Fruit fly (Drosophila melanogaster) whole organism, embryonic: ENCODE measurements around the gene CG3306.

Experiments used
- Atf3 ChIP-seq: fragments of 200-800 bp; sonication (Bioruptor generic); optimal IDR thresholded peaks from 3 replicates; lab custom pipeline; 2016; ENCODE audit warnings: missing biosample characterization, missing genetic modification characterization
- Atf6 ChIP-seq: fragments of 200-800 bp; sonication (Bioruptor generic); IDR thresholded peaks from 2 replicates; pipeline ENCODE4 v1.3.6; 2022; ENCODE audit warnings: missing biosample characterization, missing genetic modification characterization
- B-H1 ChIP-seq: fragments of 200-800 bp; sonication (Bioruptor generic); IDR thresholded peaks from 3 replicates; pipeline ENCODE4 v1.3.6; 2022; ENCODE audit warnings: missing biosample characterization, missing genetic modification characterization
- CG10209 ChIP-seq: fragments of 200-800 bp; sonication (Bioruptor generic); optimal IDR thresholded peaks from 3 replicates; lab custom pipeline; 2017; ENCODE audit warnings: missing biosample characterization, mild to moderate bottlenecking, missing genetic modification characterization, missing genetic modification reagents
- CG11695 ChIP-seq: fragments of 200-800 bp; sonication (Bioruptor generic); IDR thresholded peaks from 3 replicates; pipeline ENCODE4 v1.3.6; 2022; ENCODE audit warnings: missing biosample characterization, missing genetic modification characterization
- CG12391 ChIP-seq: fragments of 200-800 bp; sonication (Bioruptor generic); optimal IDR thresholded peaks from 3 replicates; lab custom pipeline; 2018; ENCODE audit warnings: missing biosample characterization, mild to moderate bottlenecking, missing genetic modification characterization, moderate library complexity
- CG12744 ChIP-seq: fragments of 200-800 bp; sonication (Bioruptor generic); optimal IDR thresholded peaks from 2 replicates; lab custom pipeline; 2016; ENCODE audit warnings: missing biosample characterization, missing genetic modification characterization
- CG13123 ChIP-seq: fragments of 200-800 bp; sonication (Bioruptor generic); optimal IDR thresholded peaks from 2 replicates; lab custom pipeline; 2016; ENCODE audit warnings: missing biosample characterization, missing genetic modification characterization
- CG13296 ChIP-seq: fragments of 200-800 bp; sonication (Bioruptor generic); optimal IDR thresholded peaks from 3 replicates; lab custom pipeline; 2018; ENCODE audit warnings: missing biosample characterization, mild to moderate bottlenecking, missing genetic modification characterization
- CG14710 ChIP-seq: fragments of 200-800 bp; sonication (Bioruptor generic); optimal IDR thresholded peaks from 3 replicates; lab custom pipeline; 2019; ENCODE audit warnings: missing biosample characterization, mild to moderate bottlenecking, missing genetic modification characterization, moderate library complexity
- CG16863 ChIP-seq: fragments of 200-800 bp; sonication (Bioruptor generic); optimal IDR thresholded peaks from 3 replicates; lab custom pipeline; 2016; ENCODE audit warnings: missing biosample characterization, missing genetic modification characterization
- CG1792 ChIP-seq: fragments of 200-800 bp; sonication (Bioruptor generic); optimal IDR thresholded peaks from 2 replicates; lab custom pipeline; 2016; ENCODE audit warnings: missing biosample characterization, missing genetic modification characterization
- CG31388 ChIP-seq: fragments of 200-800 bp; sonication (Bioruptor generic); optimal IDR thresholded peaks from 2 replicates; lab custom pipeline; 2016; ENCODE audit warnings: missing biosample characterization, missing genetic modification characterization
- CG3407 ChIP-seq: fragments of 200-800 bp; sonication (Bioruptor generic); optimal IDR thresholded peaks from 2 replicates; lab custom pipeline; 2018; ENCODE audit warnings: missing biosample characterization, mild to moderate bottlenecking, missing genetic modification characterization
- CG4328 ChIP-seq: fragments of 200-800 bp; sonication (Bioruptor generic); optimal IDR thresholded peaks from 3 replicates; lab custom pipeline; 2017; ENCODE audit warnings: missing biosample characterization, missing genetic modification reagents, missing genetic modification characterization
- CG4424 ChIP-seq: fragments of 200-800 bp; sonication (Bioruptor generic); optimal IDR thresholded peaks from 3 replicates; lab custom pipeline; 2016; ENCODE audit warnings: missing biosample characterization, missing genetic modification characterization
- CG6683 ChIP-seq: fragments of 200-800 bp; sonication (Bioruptor generic); optimal IDR thresholded peaks from 2 replicates; lab custom pipeline; 2017; ENCODE audit warnings: missing biosample characterization, mild to moderate bottlenecking, missing genetic modification characterization, missing genetic modification reagents
- CG8924 ChIP-seq: fragments of 200-800 bp; optimal IDR thresholded peaks from 3 replicates; lab custom pipeline; 2019; ENCODE audit warnings: missing biosample characterization, mild to moderate bottlenecking, missing genetic modification characterization, moderate library complexity
- CrebB ChIP-seq: fragments of 200-800 bp; sonication (Bioruptor generic); optimal IDR thresholded peaks from 3 replicates; lab custom pipeline; 2018; ENCODE audit warnings: missing biosample characterization, mild to moderate bottlenecking, missing genetic modification characterization
- Ets65A ChIP-seq: fragments of 200-800 bp; sonication (Bioruptor generic); peaks from one replicate; lab custom pipeline; 2016; ENCODE audit warnings: missing biosample characterization, missing genetic modification characterization
- Hand ChIP-seq: fragments of 200-800 bp; sonication (Bioruptor generic); optimal IDR thresholded peaks from 2 replicates; lab custom pipeline; 2017; ENCODE audit warnings: mild to moderate bottlenecking, missing biosample characterization, missing genetic modification reagents, missing genetic modification characterization
- Hmx ChIP-seq: fragments of 200-800 bp; sonication (Bioruptor generic); optimal IDR thresholded peaks from 2 replicates; lab custom pipeline; 2016; ENCODE audit warnings: missing biosample characterization, missing genetic modification characterization
- Hr39 ChIP-seq: fragments of >200 bp; optimal IDR thresholded peaks from 2 replicates; lab custom pipeline; 2017
- Neu2 ChIP-seq: fragments of 200-800 bp; sonication (Bioruptor generic); optimal IDR thresholded peaks from 3 replicates; lab custom pipeline; 2016; ENCODE audit warnings: missing biosample characterization, missing genetic modification characterization, borderline replicate concordance
- NfI ChIP-seq: fragments of 200-800 bp; sonication (Bioruptor generic); optimal IDR thresholded peaks from 3 replicates; lab custom pipeline; 2018; ENCODE audit warnings: missing biosample characterization, mild to moderate bottlenecking, missing genetic modification characterization, moderate library complexity
- PHDP ChIP-seq: fragments of 200-800 bp; sonication (Bioruptor generic); optimal IDR thresholded peaks from 3 replicates; lab custom pipeline; 2018; ENCODE audit warnings: missing biosample characterization, mild to moderate bottlenecking, missing genetic modification characterization, moderate library complexity
- Poxn ChIP-seq: fragments of 200-800 bp; sonication (Bioruptor generic); IDR thresholded peaks from 2 replicates; pipeline ENCODE4 v1.3.6; 2022; ENCODE audit warnings: missing biosample characterization, missing genetic modification characterization
- Ptx1 ChIP-seq: fragments of 200-800 bp; sonication (Bioruptor generic); IDR thresholded peaks from 2 replicates; pipeline ENCODE4 v1.3.6; 2022; ENCODE audit warnings: missing biosample characterization, missing genetic modification characterization
- Rfx ChIP-seq: fragments of 200-800 bp; sonication (Bioruptor generic); IDR thresholded peaks from 2 replicates; pipeline ENCODE4 v1.3.6; 2022; ENCODE audit warnings: missing biosample characterization, missing genetic modification characterization
- Usf ChIP-seq: fragments of 200-800 bp; sonication (Bioruptor generic); optimal IDR thresholded peaks from 2 replicates; lab custom pipeline; 2017; ENCODE audit warnings: missing genotype, missing biosample characterization, missing genetic modification characterization
- Xbp1 ChIP-seq: fragments of 200-800 bp; sonication (Bioruptor generic); optimal IDR thresholded peaks from 3 replicates; lab custom pipeline; 2016; ENCODE audit warnings: missing biosample characterization, mild to moderate bottlenecking, missing genetic modification characterization
- abd-A ChIP-seq: fragments of 200-800 bp; sonication (Bioruptor generic); optimal IDR thresholded peaks from 3 replicates; lab custom pipeline; 2019; ENCODE audit warnings: missing biosample characterization, mild to moderate bottlenecking, missing genetic modification characterization, moderate library complexity
- az2 ChIP-seq: fragments of 200-800 bp; sonication (Bioruptor generic); optimal IDR thresholded peaks from 3 replicates; lab custom pipeline; 2016; ENCODE audit warnings: missing biosample characterization, missing genetic modification characterization
- cg ChIP-seq: fragments of 200-800 bp; sonication (Bioruptor generic); optimal IDR thresholded peaks from 3 replicates; lab custom pipeline; 2019; ENCODE audit warnings: missing biosample characterization, mild to moderate bottlenecking, missing genetic modification characterization, moderate library complexity
- chn ChIP-seq: fragments of 200-800 bp; sonication (Bioruptor generic); optimal IDR thresholded peaks from 2 replicates; lab custom pipeline; 2016; ENCODE audit warnings: missing biosample characterization, missing genetic modification characterization
- croc ChIP-seq: fragments of 200-800 bp; sonication (Bioruptor generic); conservative IDR thresholded peaks from 3 replicates; pipeline ENCODE4 v1.3.6; 2022; ENCODE audit warnings: missing biosample characterization, missing genetic modification characterization
- dimm ChIP-seq: fragments of 200-800 bp; sonication (Bioruptor generic); IDR thresholded peaks from 2 replicates; pipeline ENCODE4 v1.3.6; 2022; ENCODE audit warnings: missing biosample characterization, missing genetic modification characterization
- dysf ChIP-seq: fragments of 200-800 bp; sonication (Bioruptor generic); IDR thresholded peaks from 3 replicates; pipeline ENCODE4 v1.3.6; 2022; ENCODE audit warnings: missing biosample characterization, missing genetic modification characterization
- esg ChIP-seq: fragments of 200-800 bp; sonication (Bioruptor generic); conservative IDR thresholded peaks from 2 replicates; pipeline ENCODE4 v1.3.6; 2022; ENCODE audit warnings: missing biosample characterization, missing genetic modification characterization
- gsb-n ChIP-seq: fragments of 200-800 bp; sonication (Bioruptor generic); optimal IDR thresholded peaks from 3 replicates; lab custom pipeline; 2018; ENCODE audit warnings: missing biosample characterization, mild to moderate bottlenecking, missing genetic modification characterization
- ken ChIP-seq: fragments of 200-800 bp; sonication (Bioruptor generic); IDR thresholded peaks from 3 replicates; pipeline ENCODE4 v1.3.6; 2022; ENCODE audit warnings: missing biosample characterization, missing genetic modification characterization
- pan ChIP-seq, 4 experiments: fragments of >200 bp in 3 of 4; fragments of 200-800 bp in 1 of 4; sonication (Bioruptor generic) in 1 of 4; optimal IDR thresholded peaks in 3 of 4; IDR thresholded peaks in 1 of 4; 2 replicates each; pipeline versions ENCODE4 v1.3.6 to Lab custom; 2017 to 2022; ENCODE audit warnings: missing biosample characterization in 2 of 4, missing genetic modification characterization in 2 of 4, mixed read lengths in 1 of 4
- prd ChIP-seq, 3 experiments: fragments of >200 bp in 2 of 3; fragments of 200-800 bp in 1 of 3; sonication (Bioruptor generic) in 1 of 3; optimal IDR thresholded peaks in 2 of 3; IDR thresholded peaks in 1 of 3; 2 replicates in 2 of 3; 3 replicates in 1 of 3; pipeline versions ENCODE4 v1.3.6 to Lab custom; 2017 to 2022; ENCODE audit warnings: missing biosample characterization in 1 of 3, missing genetic modification characterization in 1 of 3
- pum ChIP-seq: fragments of 200-800 bp; sonication (Bioruptor generic); optimal IDR thresholded peaks from 2 replicates; lab custom pipeline; 2016; ENCODE audit warnings: missing biosample characterization, missing genetic modification characterization
- sim ChIP-seq: fragments of 200-800 bp; sonication (Bioruptor generic); IDR thresholded peaks from 2 replicates; pipeline ENCODE4 v1.3.6; 2022; ENCODE audit warnings: missing biosample characterization, missing genetic modification characterization
- slbo ChIP-seq: fragments of 200-800 bp; sonication (Bioruptor generic); IDR thresholded peaks from 2 replicates; pipeline ENCODE4 v1.3.6; 2022; ENCODE audit warnings: missing biosample characterization, missing genetic modification characterization
- tgo ChIP-seq: fragments of 200-800 bp; sonication (Bioruptor generic); IDR thresholded peaks from 3 replicates; pipeline ENCODE4 v1.3.6; 2022; ENCODE audit warnings: missing biosample characterization, missing genetic modification characterization
- tin ChIP-seq: fragments of 200-800 bp; sonication (Bioruptor generic); optimal IDR thresholded peaks from 3 replicates; lab custom pipeline; 2016; ENCODE audit warnings: missing biosample characterization, missing genetic modification characterization
- trem ChIP-seq: fragments of 200-800 bp; optimal IDR thresholded peaks from 3 replicates; lab custom pipeline; 2019; ENCODE audit warnings: missing biosample characterization, mild to moderate bottlenecking, missing genetic modification characterization, moderate library complexity
- wdn ChIP-seq: fragments of 200-800 bp; sonication (Bioruptor generic); IDR thresholded peaks from 2 replicates; pipeline ENCODE4 v1.3.6; 2022; ENCODE audit warnings: missing biosample characterization, missing genetic modification characterization
- zfh1 ChIP-seq: fragments of 200-800 bp; sonication (Bioruptor generic); IDR thresholded peaks from 3 replicates; pipeline ENCODE4 v1.3.6; 2022; ENCODE audit warnings: missing biosample characterization, missing genetic modification characterization

Gene CG3306

DNA sequence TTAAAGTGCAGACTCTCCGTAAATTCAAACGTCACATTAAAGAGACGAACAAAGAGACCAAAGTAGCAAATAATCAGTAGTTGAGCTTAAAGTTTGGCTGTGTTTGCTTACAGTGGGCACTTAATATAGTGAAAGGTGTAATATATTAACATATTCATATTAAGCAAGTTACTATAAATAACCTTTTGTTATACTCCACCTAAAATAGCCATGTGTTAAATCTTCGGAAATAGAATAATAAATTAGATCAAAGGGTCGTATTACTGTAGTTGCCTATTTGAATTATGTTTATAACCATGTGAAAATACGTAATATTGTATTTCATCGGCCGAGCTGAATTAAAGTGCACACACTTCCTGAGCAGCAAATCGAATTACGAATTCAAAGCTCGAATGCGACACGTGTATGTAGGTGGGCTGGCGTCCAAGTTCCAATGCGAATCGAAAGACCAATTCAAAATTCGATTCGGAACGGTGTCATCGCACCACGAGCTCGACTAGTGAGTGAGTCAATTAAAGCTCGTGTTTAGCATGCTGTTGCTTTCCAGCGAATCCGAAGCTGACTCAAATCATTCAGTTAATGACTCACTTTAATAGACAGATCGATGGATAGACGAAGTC lies 49.0 kb upstream of the CG3306 start (continued):
- TF ChIP-seq CrebB (tag; lab: Kevin White, UChicago) (no peak), Ptx1 (peak; percentile 50), CG4328 (GFP tag; lab: Kevin White, UChicago) (no peak), prd (optimal IDR thresholded peaks at IDR 0.05; lab: Kevin White, UChicago) (no peak), prd (GFP tag; IDR thresholded peaks at IDR 0.05; lab: Robert Waterston, UW) (peak; percentile 38; the same call in 1 of the 3 replicates), croc (no peak), CG1792 (GFP tag; lab: Kevin White, UChicago) (no peak), sim (GFP tag; lab: Robert Waterston, UW) (no peak), CG8924 (no peak), CG4424 (GFP tag; lab: Kevin White, UChicago) (no peak), ken (no peak), Poxn (no peak), Xbp1 (peak; percentile 11), slbo (GFP tag; lab: Robert Waterston, UW) (peak; percentile 38; the same call in 1 of the 2 replicates), CG31388 (GFP tag; lab: Kevin White, UChicago) (no peak), Rfx (GFP tag; lab: Robert Waterston, UW) (peak; percentile 50), CG3407 (GFP tag; lab: Kevin White, UChicago) (no peak), zfh1 (GFP tag; lab: Robert Waterston, UW) (no peak), Atf6 (GFP tag; lab: Robert Waterston, UW) (no peak), wdn (GFP tag; lab: Robert Waterston, UW) (no peak), CG12744 (GFP tag; lab: Kevin White, UChicago) (no peak), CG10209 (no peak), CG16863 (GFP tag; lab: Kevin White, UChicago) (no peak), pan (optimal IDR thresholded peaks at IDR 0.05; lab: Kevin White, UChicago) (no peak), pan (GFP tag; optimal IDR thresholded peaks at IDR 0.05 in 1 of 2, IDR thresholded peaks at IDR 0.05 in 1 of 2) (peak in 1 of 2 experiments; percentile 59), CG13123 (GFP tag; lab: Kevin White, UChicago) (no peak), tin (GFP tag; lab: Kevin White, UChicago) (no peak), tgo (peak; percentile 51), dysf (GFP tag; lab: Robert Waterston, UW) (peak; percentile 58; the same call in 2 of the 3 replicates), dimm (no peak), Atf3 (GFP tag; lab: Kevin White, UChicago) (no peak), CG13296 (GFP tag; lab: Kevin White, UChicago) (no peak), PHDP (tag; lab: Kevin White, UChicago) (peak; percentile 21), NfI (no peak), abd-A (no peak), Hand (GFP tag; lab: Kevin White, UChicago) (no peak), Ets65A (GFP tag; lab: Kevin White, UChicago) (no peak), CG14710 (no peak), Hr39 (lab: Kevin White, UChicago) (no peak), cg (no peak), CG11695 (GFP tag; lab: Robert Waterston, UW) (0 out of 3 replicates have a peak, but pooled peaks have one; percentile 19), az2 (GFP tag; lab: Kevin White, UChicago) (no peak), Neu2 (GFP tag; lab: Kevin White, UChicago) (no peak), CG6683 (GFP tag; lab: Kevin White, UChicago) (no peak), pum (no peak), trem (no peak), chn (GFP tag; lab: Kevin White, UChicago) (no peak), esg (GFP tag; lab: Robert Waterston, UW) (peak; percentile 27; the same call in 1 of the 2 replicates), Hmx (GFP tag; lab: Kevin White, UChicago) (no peak), B-H1 (GFP tag; lab: Robert Waterston, UW) (no peak), CG12391 (tag; lab: Kevin White, UChicago) (no peak), gsb-n (tag; lab: Kevin White, UChicago) (no peak), Usf (GFP tag; lab: Kevin White, UChicago) (no peak)
